Fruit fly (Drosophila melanogaster): ENCODE measurements around the gene Taf7.

Gene Taf7

dm6 chr3R:7886859-7887190 is 20.3 kb upstream of the Taf7 start, which contains the start of gene ArgRS-m (continued):
- TF ChIP-seq CG8089 (GFP tag; optimal IDR thresholded peaks at IDR 0.05) = no peak
- TF ChIP-seq Ets97D (GFP tag; optimal IDR thresholded peaks at IDR 0.05) = peak; percentile 63
- no peak for TF ChIP-seq CG2202 (tag; optimal IDR thresholded peaks at IDR 0.05)
- peak; percentile 58 for TF ChIP-seq NfI (GFP tag; optimal IDR thresholded peaks at IDR 0.05)
- no peak for TF ChIP-seq pum (GFP tag; optimal IDR thresholded peaks at IDR 0.05)
- peak; percentile 76 for TF ChIP-seq Fer1 (GFP tag; optimal IDR thresholded peaks at IDR 0.05)
- no peak for TF ChIP-seq Nf-YA (GFP tag; IDR thresholded peaks at IDR 0.05)
- no peak; the same call in 1 of the 2 replicates for TF ChIP-seq al (GFP tag; IDR thresholded peaks at IDR 0.05)
- TF ChIP-seq cad (GFP tag; optimal IDR thresholded peaks at IDR 0.05) = no peak
- no peak for TF ChIP-seq fd96Cb (tag; optimal IDR thresholded peaks at IDR 0.05)
- TF ChIP-seq grau (tag; optimal IDR thresholded peaks at IDR 0.05) = peak; percentile 52
- no peak for TF ChIP-seq da (GFP tag; optimal IDR thresholded peaks at IDR 0.05)
- peak; percentile 43 for TF ChIP-seq CG12744 (GFP tag; optimal IDR thresholded peaks at IDR 0.05)
- TF ChIP-seq jing (GFP tag; optimal IDR thresholded peaks at IDR 0.05) = no peak
- no peak for TF ChIP-seq Mrtf (GFP tag; IDR thresholded peaks at IDR 0.05)
- no peak; the same call in 1 of the 2 replicates for TF ChIP-seq seq (GFP tag; IDR thresholded peaks at IDR 0.05)
- peak; percentile 16; the same call in 1 of the 2 replicates for TF ChIP-seq Xrp1 (GFP tag; IDR thresholded peaks at IDR 0.05)
- peak; percentile 41; the same call in 1 of the 2 replicates for TF ChIP-seq Ptx1 (GFP tag; IDR thresholded peaks at IDR 0.05)
- no peak for TF ChIP-seq vfl (GFP tag; optimal IDR thresholded peaks at IDR 0.05)
- TF ChIP-seq GATAe (GFP tag; conservative IDR thresholded peaks at IDR 0.05) = no peak
- TF ChIP-seq CG16863 (GFP tag; optimal IDR thresholded peaks at IDR 0.05) = peak; percentile 16
- no peak for TF ChIP-seq CG11695 (GFP tag; IDR thresholded peaks at IDR 0.05)
- peak; percentile 44 for TF ChIP-seq CG34376 (GFP tag; optimal IDR thresholded peaks at IDR 0.05)
- TF ChIP-seq ro (GFP tag; IDR thresholded peaks at IDR 0.05) = no peak
- TF ChIP-seq hth (optimal IDR thresholded peaks at IDR 0.05) = no peak
- no peak for TF ChIP-seq Sry-β (GFP tag; optimal IDR thresholded peaks at IDR 0.05)
- no peak for TF ChIP-seq Doc3 (GFP tag; IDR thresholded peaks at IDR 0.05; ENCODE audit: partially characterized antibody)
- TF ChIP-seq CG14667 (GFP tag; IDR thresholded peaks at IDR 0.05) = no peak
- TF ChIP-seq NFAT (GFP tag; IDR thresholded peaks at IDR 0.05) = peak; percentile 77
- peak; percentile 88 for TF ChIP-seq bigmax (GFP tag; optimal IDR thresholded peaks at IDR 0.05)
- TF ChIP-seq Bdp1 (GFP tag; optimal IDR thresholded peaks at IDR 0.05) = peak; percentile 43
- TF ChIP-seq tup (GFP tag; optimal IDR thresholded peaks at IDR 0.05) = no peak
- TF ChIP-seq CG13624 (GFP tag; optimal IDR thresholded peaks at IDR 0.05) = peak; percentile 67
- peak; percentile 25 for TF ChIP-seq CG3407 (GFP tag; optimal IDR thresholded peaks at IDR 0.05)
- TF ChIP-seq CG11247 (GFP tag; IDR thresholded peaks at IDR 0.05) = 0 out of 2 replicates have a peak, but pooled peaks have one; percentile 21
- TF ChIP-seq wor (GFP tag; IDR thresholded peaks at IDR 0.05) = no peak
- TF ChIP-seq lbe (GFP tag; optimal IDR thresholded peaks at IDR 0.05) = no peak
- TF ChIP-seq CG2875 (GFP tag; optimal IDR thresholded peaks at IDR 0.05) = no peak
- TF ChIP-seq Hr39 (optimal IDR thresholded peaks at IDR 0.05) = no peak
- peak; percentile 20 for TF ChIP-seq CG10654 (GFP tag; optimal IDR thresholded peaks at IDR 0.05)
- TF ChIP-seq CG31441 (GFP tag; IDR thresholded peaks at IDR 0.05) = no peak
- no peak for TF ChIP-seq nerfin-2 (GFP tag; IDR thresholded peaks at IDR 0.05; ENCODE audit: partially characterized antibody)
- no peak for TF ChIP-seq hkb (optimal IDR thresholded peaks at IDR 0.05)
- TF ChIP-seq hkb (GFP tag; IDR thresholded peaks at IDR 0.05) = no peak; the same call in 1 of the 2 replicates
- no peak for TF ChIP-seq vnd (GFP tag; IDR thresholded peaks at IDR 0.05; ENCODE audit: partially characterized antibody)
- TF ChIP-seq CG10462 (GFP tag; optimal IDR thresholded peaks at IDR 0.05) = no peak
- TF ChIP-seq CG17359 (tag; optimal IDR thresholded peaks at IDR 0.05) = peak; percentile 30
- peak; percentile 81 for TF ChIP-seq gsb-n (tag; optimal IDR thresholded peaks at IDR 0.05)
- peak; percentile 23; the same call in 1 of the 2 replicates for TF ChIP-seq Adf1 (GFP tag; IDR thresholded peaks at IDR 0.05)
- no peak for TF ChIP-seq jigr1 (GFP tag; IDR thresholded peaks at IDR 0.05)
- TF ChIP-seq CG10979 (tag; optimal IDR thresholded peaks at IDR 0.05) = no peak
- no peak for TF ChIP-seq eve (GFP tag; optimal IDR thresholded peaks at IDR 0.05)
- TF ChIP-seq CG14710 (tag; optimal IDR thresholded peaks at IDR 0.05) = peak; percentile 53

All from whole organism, embryonic.